Worm (Caenorhabditis elegans): ENCODE data around the gene F32D8.14.

- TF ChIP-seq W03F9.2 (tag; optimal IDR thresholded peaks at IDR 0.05) (no peak), dao-5 (tag; optimal IDR thresholded peaks at IDR 0.05) (no peak), him-1 (tag; optimal IDR thresholded peaks at IDR 0.05) (no peak)
Measured at ce11 chrV:10862457-10863097, 32.0 kb downstream of the F32D8.14 start.
